Comparison of ENCODE assay signal across 4 fruit fly cellular contexts in genomic region chr3L:21832203-21833160, dm6.
A peak's percentile ranks its signal among the peaks of the same experiment; 100 is the strongest.
TF ChIP-seq lines count a peak whose summit lies in the region.

CG7148 (minus strand) TSS chr3L:21832253.
Nopp140 (plus strand) TSS chr3L:21832774.

TF ChIP-seq in whole organism, adult, 20 proteins besides CTCF, POLR2A, EP300 and RAD21 (continued from another document):
- no peak for TF ChIP-seq kay (GFP tag; lab: Kevin White, UChicago; ENCODE audit: borderline replicate concordance)
- no peak for TF ChIP-seq cnc (optimal IDR thresholded peaks at IDR 0.05; lab: Kevin White, UChicago)

TF ChIP-seq in whole organism, embryonic, 481 proteins besides CTCF, POLR2A, EP300 and RAD21 (continued from another document and continues in another):
- peak; percentile 91 for TF ChIP-seq CG3847 (GFP tag; IDR thresholded peaks at IDR 0.05; lab: Robert Waterston, UW)
- TF ChIP-seq bsh (GFP tag; optimal IDR thresholded peaks at IDR 0.05; lab: Kevin White, UChicago), result peak in 1 of 2 experiments; percentile 63
- peak; percentile 82 for TF ChIP-seq MBD-R2 (GFP tag; IDR thresholded peaks at IDR 0.05; lab: Robert Waterston, UW)
- TF ChIP-seq Hmr (GFP tag; optimal IDR thresholded peaks at IDR 0.05; lab: Kevin White, UChicago), result peak; percentile 74
- TF ChIP-seq CG9437 (GFP tag; optimal IDR thresholded peaks at IDR 0.05; lab: Kevin White, UChicago), result peak; percentile 8
- peak; percentile 77 for TF ChIP-seq CG11247 (GFP tag; IDR thresholded peaks at IDR 0.05; lab: Robert Waterston, UW)
- peak; percentile 35; the same call in 1 of the 2 replicates for TF ChIP-seq CG42726 (GFP tag; IDR thresholded peaks at IDR 0.05; lab: Robert Waterston, UW; ENCODE audit: partially characterized antibody)
- no peak for TF ChIP-seq CG18476 (GFP tag; optimal IDR thresholded peaks at IDR 0.05; lab: Kevin White, UChicago)
- peak; percentile 27 for TF ChIP-seq CG33557 (GFP tag; optimal IDR thresholded peaks at IDR 0.05; lab: Kevin White, UChicago)
- peak; percentile 52 for TF ChIP-seq CG4424 (GFP tag; optimal IDR thresholded peaks at IDR 0.05; lab: Kevin White, UChicago)
- peak; percentile 32; the same call in 1 of the 3 replicates for TF ChIP-seq CG34224 (GFP tag; IDR thresholded peaks at IDR 0.05; lab: Robert Waterston, UW; ENCODE audit: partially characterized antibody)
- 0 out of 3 replicates have a peak, but pooled peaks have one; percentile 48 for TF ChIP-seq gce (GFP tag; IDR thresholded peaks at IDR 0.05; lab: Robert Waterston, UW)
- peak; percentile 44; the same call in 1 of the 3 replicates for TF ChIP-seq ase (GFP tag; IDR thresholded peaks at IDR 0.05; lab: Robert Waterston, UW)
- peak; percentile 89 for TF ChIP-seq B-H2 (GFP tag; optimal IDR thresholded peaks at IDR 0.05; lab: Kevin White, UChicago)
- peak; percentile 61 for TF ChIP-seq bcd (GFP tag; optimal IDR thresholded peaks at IDR 0.05; lab: Kevin White, UChicago)
- TF ChIP-seq CG10267 (tag; optimal IDR thresholded peaks at IDR 0.05; lab: Kevin White, UChicago), result peak; percentile 96
- peak; percentile 56 for TF ChIP-seq Ada2b (GFP tag; IDR thresholded peaks at IDR 0.05; lab: Robert Waterston, UW)
- TF ChIP-seq br (optimal IDR thresholded peaks at IDR 0.05; lab: Kevin White, UChicago), result no peak
- 0 out of 2 replicates have a peak, but pooled peaks have one; percentile 30 for TF ChIP-seq dati (GFP tag; IDR thresholded peaks at IDR 0.05; lab: Robert Waterston, UW)
- no peak for TF ChIP-seq CG3726 (GFP tag; IDR thresholded peaks at IDR 0.05; lab: Robert Waterston, UW)
- TF ChIP-seq CG11695 (GFP tag; IDR thresholded peaks at IDR 0.05; lab: Robert Waterston, UW), result 0 out of 3 replicates have a peak, but pooled peaks have one; percentile 24
- peak; percentile 49 for TF ChIP-seq Ssrp (tag; optimal IDR thresholded peaks at IDR 0.05; lab: Kevin White, UChicago)
- TF ChIP-seq CG2712 (tag; optimal IDR thresholded peaks at IDR 0.05; lab: Kevin White, UChicago), result peak; percentile 68
- TF ChIP-seq Hsf (GFP tag; optimal IDR thresholded peaks at IDR 0.05; lab: Kevin White, UChicago), result peak; percentile 66
- peak; percentile 47 for TF ChIP-seq CrebB (tag; optimal IDR thresholded peaks at IDR 0.05; lab: Kevin White, UChicago)
- TF ChIP-seq ato (GFP tag; IDR thresholded peaks at IDR 0.05; lab: Robert Waterston, UW; ENCODE audit: partially characterized antibody), result no peak
- peak; percentile 87 for TF ChIP-seq ci (GFP tag; IDR thresholded peaks at IDR 0.05; lab: Robert Waterston, UW)
- peak; percentile 68 for TF ChIP-seq CG30403 (GFP tag; optimal IDR thresholded peaks at IDR 0.05; lab: Kevin White, UChicago)
- TF ChIP-seq pan (optimal IDR thresholded peaks at IDR 0.05; lab: Kevin White, UChicago), result no peak
- peak in 1 of 2 experiments; percentile 65 for TF ChIP-seq pan (GFP tag; optimal IDR thresholded peaks at IDR 0.05 in 1 of 2, IDR thresholded peaks at IDR 0.05 in 1 of 2)
- TF ChIP-seq ATbp (GFP tag; optimal IDR thresholded peaks at IDR 0.05; lab: Kevin White, UChicago), result peak; percentile 22
- peak; percentile 47; the same call in 1 of the 2 replicates for TF ChIP-seq Ptx1 (GFP tag; IDR thresholded peaks at IDR 0.05; lab: Robert Waterston, UW)
- TF ChIP-seq BEAF-32 (GFP tag; optimal IDR thresholded peaks at IDR 0.05; lab: Kevin White, UChicago), result peak; percentile 40
- TF ChIP-seq CG8359 (GFP tag; optimal IDR thresholded peaks at IDR 0.05; lab: Kevin White, UChicago; ENCODE audit: borderline replicate concordance), result no peak
- peak; percentile 24; the same call in 1 of the 2 replicates for TF ChIP-seq CG32772 (GFP tag; IDR thresholded peaks at IDR 0.05; lab: Robert Waterston, UW)
- no peak for TF ChIP-seq Atf-2 (GFP tag; optimal IDR thresholded peaks at IDR 0.05; lab: Kevin White, UChicago)
- TF ChIP-seq cwo (GFP tag; optimal IDR thresholded peaks at IDR 0.05; lab: Kevin White, UChicago), result peak; percentile 78
- TF ChIP-seq CG11504 (tag; optimal IDR thresholded peaks at IDR 0.05; lab: Kevin White, UChicago), result no peak
- TF ChIP-seq jigr1 (GFP tag; IDR thresholded peaks at IDR 0.05; lab: Robert Waterston, UW), result no peak
- TF ChIP-seq Atf3 (GFP tag; optimal IDR thresholded peaks at IDR 0.05; lab: Kevin White, UChicago), result peak; percentile 44

TF ChIP-seq in whole organism, prepupa, 60 proteins besides CTCF, POLR2A, EP300 and RAD21 (continued from another document):
- TF ChIP-seq Sox14 (GFP tag; optimal IDR thresholded peaks at IDR 0.05; lab: Kevin White, UChicago), result peak; percentile 37
- peak; percentile 70 for TF ChIP-seq CG31627 (GFP tag; optimal IDR thresholded peaks at IDR 0.05; lab: Kevin White, UChicago)
- peak; percentile 60 for TF ChIP-seq acj6 (GFP tag; optimal IDR thresholded peaks at IDR 0.05; lab: Kevin White, UChicago)
- peak; percentile 58 for TF ChIP-seq CG7368 (GFP tag; optimal IDR thresholded peaks at IDR 0.05; lab: Kevin White, UChicago)
- peak; percentile 85 for TF ChIP-seq eg (GFP tag; IDR thresholded peaks at IDR 0.05; lab: Robert Waterston, UW)
- TF ChIP-seq esn (GFP tag; optimal IDR thresholded peaks at IDR 0.05; lab: Kevin White, UChicago), result peak; percentile 59
- no peak for TF ChIP-seq CG6854 (GFP tag; optimal IDR thresholded peaks at IDR 0.05; lab: Kevin White, UChicago)
- TF ChIP-seq OdsH (GFP tag; optimal IDR thresholded peaks at IDR 0.05; lab: Kevin White, UChicago), result peak; percentile 60
- peak; percentile 8 for TF ChIP-seq CG8319 (GFP tag; optimal IDR thresholded peaks at IDR 0.05; lab: Kevin White, UChicago)
- no peak for TF ChIP-seq CG1621 (tag; optimal IDR thresholded peaks at IDR 0.05; lab: Kevin White, UChicago)
- TF ChIP-seq Hr4 (GFP tag; optimal IDR thresholded peaks at IDR 0.05; lab: Kevin White, UChicago), result peak; percentile 52
- peak in 1 of 2 experiments; percentile 18 for TF ChIP-seq salr (GFP tag; optimal IDR thresholded peaks at IDR 0.05; lab: Kevin White, UChicago)
- no peak for TF ChIP-seq CG32006 (GFP tag; optimal IDR thresholded peaks at IDR 0.05; lab: Kevin White, UChicago)
- TF ChIP-seq CG11902 (GFP tag; optimal IDR thresholded peaks at IDR 0.05; lab: Kevin White, UChicago), result peak; percentile 42
- TF ChIP-seq cyc (GFP tag; optimal IDR thresholded peaks at IDR 0.05; lab: Kevin White, UChicago), result peak; percentile 60
- peak; percentile 73 for TF ChIP-seq CG6163 (GFP tag; IDR thresholded peaks at IDR 0.05; lab: Robert Waterston, UW)
- no peak for TF ChIP-seq Ets21C (GFP tag; optimal IDR thresholded peaks at IDR 0.05; lab: Kevin White, UChicago)
- no peak for TF ChIP-seq Blimp-1 (GFP tag; optimal IDR thresholded peaks at IDR 0.05; lab: Kevin White, UChicago)
- peak; percentile 48 for TF ChIP-seq CG6792 (GFP tag; optimal IDR thresholded peaks at IDR 0.05; lab: Kevin White, UChicago)
- no peak for TF ChIP-seq ss (GFP tag; optimal IDR thresholded peaks at IDR 0.05; lab: Kevin White, UChicago)
- TF ChIP-seq topi (GFP tag; optimal IDR thresholded peaks at IDR 0.05; lab: Kevin White, UChicago), result peak; percentile 53
- no peak for TF ChIP-seq fd85E (GFP tag; optimal IDR thresholded peaks at IDR 0.05; lab: Kevin White, UChicago)
- TF ChIP-seq CG6276 (GFP tag; optimal IDR thresholded peaks at IDR 0.05; lab: Kevin White, UChicago), result no peak
- no peak for TF ChIP-seq vri (GFP tag; optimal IDR thresholded peaks at IDR 0.05; lab: Kevin White, UChicago)
- TF ChIP-seq CG11294 (GFP tag; IDR thresholded peaks at IDR 0.05; lab: Robert Waterston, UW), result no peak
- peak; percentile 65 for TF ChIP-seq CG10631 (GFP tag; optimal IDR thresholded peaks at IDR 0.05; lab: Kevin White, UChicago)
- peak; percentile 23 for TF ChIP-seq Ets96B (tag; optimal IDR thresholded peaks at IDR 0.05; lab: Kevin White, UChicago)
- no peak for TF ChIP-seq CG9139 (GFP tag; optimal IDR thresholded peaks at IDR 0.05; lab: Kevin White, UChicago)
- peak; percentile 65 for TF ChIP-seq Eip78C (GFP tag; lab: Kevin White, UChicago)
- peak; percentile 63 for TF ChIP-seq Hr39 (GFP tag; optimal IDR thresholded peaks at IDR 0.05; lab: Kevin White, UChicago)
- TF ChIP-seq Met (GFP tag; optimal IDR thresholded peaks at IDR 0.05; lab: Kevin White, UChicago), result no peak
- TF ChIP-seq CG8119 (GFP tag; IDR thresholded peaks at IDR 0.05; lab: Robert Waterston, UW), result 0 out of 3 replicates have a peak, but pooled peaks have one; percentile 45
- no peak for TF ChIP-seq Sox102F (GFP tag; optimal IDR thresholded peaks at IDR 0.05; lab: Kevin White, UChicago)
- TF ChIP-seq CG15336 (GFP tag; IDR thresholded peaks at IDR 0.05; lab: Robert Waterston, UW), result peak; percentile 38; the same call in 1 of the 2 replicates
- peak; percentile 6 for TF ChIP-seq CG11762 (GFP tag; optimal IDR thresholded peaks at IDR 0.05; lab: Kevin White, UChicago; ENCODE audit: insufficient read depth)
- TF ChIP-seq Smox (GFP tag; optimal IDR thresholded peaks at IDR 0.05; lab: Kevin White, UChicago), result no peak
- peak; percentile 64 for TF ChIP-seq CG8632 (GFP tag; optimal IDR thresholded peaks at IDR 0.05; lab: Kevin White, UChicago)
- TF ChIP-seq CG16779 (tag; optimal IDR thresholded peaks at IDR 0.05; lab: Kevin White, UChicago), result no peak
- no peak for TF ChIP-seq fkh (GFP tag; optimal IDR thresholded peaks at IDR 0.05; lab: Kevin White, UChicago)
- peak; percentile 31 for TF ChIP-seq Lpt (GFP tag; optimal IDR thresholded peaks at IDR 0.05; lab: Kevin White, UChicago)

TF ChIP-seq in whole organism, wandering third instar larva, 38 proteins besides CTCF, POLR2A, EP300 and RAD21 (continued from another document):
- peak; percentile 52 for TF ChIP-seq Sp1 (GFP tag; optimal IDR thresholded peaks at IDR 0.05; lab: Kevin White, UChicago)
- no peak for TF ChIP-seq Hr78 (GFP tag; optimal IDR thresholded peaks at IDR 0.05; lab: Kevin White, UChicago)
- peak; percentile 26 for TF ChIP-seq N (GFP tag; optimal IDR thresholded peaks at IDR 0.05; lab: Kevin White, UChicago)
- TF ChIP-seq dsf (GFP tag; optimal IDR thresholded peaks at IDR 0.05; lab: Kevin White, UChicago; ENCODE audit: borderline replicate concordance), result no peak
- peak; percentile 40 for TF ChIP-seq CG9705 (GFP tag; optimal IDR thresholded peaks at IDR 0.05; lab: Kevin White, UChicago)
- peak; percentile 70 for TF ChIP-seq HLH106 (tag; optimal IDR thresholded peaks at IDR 0.05; lab: Kevin White, UChicago)
- no peak for TF ChIP-seq woc (GFP tag; optimal IDR thresholded peaks at IDR 0.05; lab: Kevin White, UChicago)
- TF ChIP-seq lola (GFP tag; optimal IDR thresholded peaks at IDR 0.05; lab: Kevin White, UChicago), result no peak
- no peak for TF ChIP-seq CrebA (GFP tag; optimal IDR thresholded peaks at IDR 0.05; lab: Kevin White, UChicago; ENCODE audit: borderline replicate concordance)
- no peak for TF ChIP-seq Vsx2 (GFP tag; optimal IDR thresholded peaks at IDR 0.05; lab: Kevin White, UChicago; ENCODE audit: partially characterized antibody)
- no peak for TF ChIP-seq Mio (GFP tag; optimal IDR thresholded peaks at IDR 0.05; lab: Kevin White, UChicago)
- TF ChIP-seq brk (GFP tag; optimal IDR thresholded peaks at IDR 0.05; lab: Kevin White, UChicago), result no peak
- TF ChIP-seq rgr (GFP tag; optimal IDR thresholded peaks at IDR 0.05; lab: Kevin White, UChicago), result peak; percentile 82
TF ChIP-seq in whole organism, wandering third instar larva: peak in this region for 16.
